Fruit fly (Drosophila melanogaster) whole organism, prepupa: ENCODE measurements around the gene mTTF.

Experiments
- Blimp-1 ChIP-seq: fragments of 200-800 bp; sonication (Bioruptor generic); optimal IDR thresholded peaks from 3 replicates; lab custom pipeline; 2017; ENCODE audit warnings: missing biosample characterization, missing genetic modification characterization, mild to moderate bottlenecking, moderate library complexity, missing genetic modification reagents
- CG1621 ChIP-seq: fragments of 200-800 bp; sonication (Bioruptor generic); optimal IDR thresholded peaks from 3 replicates; lab custom pipeline; 2018; ENCODE audit warnings: missing biosample characterization, mild to moderate bottlenecking, missing genetic modification characterization
- CG6792 ChIP-seq: fragments of 200-800 bp; sonication (Bioruptor generic); optimal IDR thresholded peaks from 3 replicates; lab custom pipeline; 2016; ENCODE audit warnings: missing biosample characterization, missing genetic modification characterization
- CG8632 ChIP-seq: fragments of 200-800 bp; sonication (Bioruptor generic); optimal IDR thresholded peaks from 3 replicates; lab custom pipeline; 2016; ENCODE audit warnings: missing biosample characterization, missing genetic modification characterization
- Gug ChIP-seq: fragments of 200-800 bp; sonication (Bioruptor generic); IDR thresholded peaks from 2 replicates; pipeline ENCODE4 v1.3.6; 2022; ENCODE audit warnings: missing biosample characterization, missing genetic modification characterization
- OdsH ChIP-seq: fragments of 200-800 bp; sonication (Bioruptor generic); optimal IDR thresholded peaks from 3 replicates; lab custom pipeline; 2016; ENCODE audit warnings: missing biosample characterization, missing genetic modification characterization
- Smox ChIP-seq: fragments of 200-800 bp; sonication (Bioruptor generic); optimal IDR thresholded peaks from 3 replicates; lab custom pipeline; 2016; ENCODE audit warnings: missing biosample characterization, missing genetic modification characterization

- TF ChIP-seq Smox (GFP tag; lab: Kevin White, UChicago) = no peak
- TF ChIP-seq CG6792 (GFP tag; lab: Kevin White, UChicago) = no peak
- TF ChIP-seq CG1621 (tag; lab: Kevin White, UChicago) = no peak
- no peak for TF ChIP-seq OdsH (GFP tag; lab: Kevin White, UChicago)
- TF ChIP-seq Gug (GFP tag; lab: Robert Waterston, UW) = no peak
- no peak for TF ChIP-seq Blimp-1 (GFP tag; lab: Kevin White, UChicago)
- no peak for TF ChIP-seq CG8632 (GFP tag; lab: Kevin White, UChicago)
Observed at dm6 chr2L:14356279-14356678, 7.7 kb upstream of the mTTF start.
